Worm (Caenorhabditis elegans) whole organism, late embryonic: ENCODE measurements around the gene kmo-1.

Source experiments
- C08G9.2 ChIP-seq: sonication (generic microtip); optimal IDR thresholded peaks from 2 replicates; lab custom pipeline; 2016; ENCODE audit warnings: mild to moderate bottlenecking, missing genetic modification characterization, moderate library complexity, missing compliant biosample characterization
- F13H6.1 ChIP-seq: sonication (generic microtip); optimal IDR thresholded peaks from 2 replicates; lab custom pipeline; 2016; ENCODE audit warnings: missing genetic modification characterization, missing compliant biosample characterization
- K02D7.2 ChIP-seq: sonication (generic microtip); optimal IDR thresholded peaks from 2 replicates; lab custom pipeline; 2017; ENCODE audit warnings: mild to moderate bottlenecking, missing genetic modification characterization, missing compliant biosample characterization
- K09A11.1 ChIP-seq: sonication (generic microtip); optimal IDR thresholded peaks from 2 replicates; lab custom pipeline; 2017; ENCODE audit warnings: antibody characterized with exemption, mild to moderate bottlenecking, missing genetic modification characterization, missing compliant biosample characterization; ENCODE audit not compliant: insufficient read depth
- Y22D7AL.16 ChIP-seq: sonication (generic microtip); optimal IDR thresholded peaks from 2 replicates; lab custom pipeline; 2016; ENCODE audit warnings: missing genetic modification characterization, missing compliant biosample characterization
- ceh-14 ChIP-seq: sonication (generic microtip); optimal IDR thresholded peaks from 2 replicates; lab custom pipeline; 2016; ENCODE audit warnings: missing genotype, missing genetic modification characterization, missing compliant biosample characterization
- ceh-24 ChIP-seq: sonication (generic microtip); optimal IDR thresholded peaks from 2 replicates; lab custom pipeline; 2016; ENCODE audit warnings: mild to moderate bottlenecking, missing genetic modification characterization, missing compliant biosample characterization
- ceh-31 ChIP-seq: sonication (generic microtip); optimal IDR thresholded peaks from 2 replicates; lab custom pipeline; 2016; ENCODE audit warnings: missing genetic modification characterization, missing compliant biosample characterization
- ceh-45 ChIP-seq: fragments of 200-800 bp; sonication (Bioruptor generic); IDR thresholded peaks from 2 replicates; pipeline ENCODE4 v1.3.6; 2022; ENCODE audit warnings: missing genetic modification reagents, missing genetic modification characterization, missing compliant biosample characterization
- ceh-48 ChIP-seq: sonication (generic microtip); optimal IDR thresholded peaks from 2 replicates; lab custom pipeline; 2016; ENCODE audit warnings: missing genetic modification characterization, inconsistent platforms, missing compliant biosample characterization
- ceh-6 ChIP-seq: fragments of 200-800 bp; sonication (Bioruptor generic); optimal IDR thresholded peaks from 2 replicates; lab custom pipeline; 2018; ENCODE audit warnings: mild to moderate bottlenecking, missing genetic modification characterization, missing compliant biosample characterization
- ceh-9 ChIP-seq: sonication (generic microtip); optimal IDR thresholded peaks from 2 replicates; lab custom pipeline; 2016; ENCODE audit warnings: mild to moderate bottlenecking, missing genetic modification characterization, inconsistent platforms, missing compliant biosample characterization
- che-1 ChIP-seq: sonication (generic microtip); optimal IDR thresholded peaks from 2 replicates; lab custom pipeline; 2016; ENCODE audit warnings: mild to moderate bottlenecking, missing genetic modification characterization, missing compliant biosample characterization
- dmd-4 ChIP-seq: sonication (generic microtip); optimal IDR thresholded peaks from 2 replicates; lab custom pipeline; 2016; ENCODE audit warnings: borderline replicate concordance, missing genetic modification characterization, missing compliant biosample characterization
- dve-1 ChIP-seq: sonication (generic microtip); optimal IDR thresholded peaks from 2 replicates; lab custom pipeline; 2017; ENCODE audit warnings: antibody characterized with exemption, mild to moderate bottlenecking, missing genetic modification characterization, missing compliant biosample characterization
- elt-2 ChIP-seq: sonication (generic microtip); optimal IDR thresholded peaks from 2 replicates; lab custom pipeline; 2016; ENCODE audit warnings: missing genetic modification reagents, missing genetic modification characterization, missing compliant biosample characterization
- eyg-1 ChIP-seq: sonication (generic microtip); optimal IDR thresholded peaks from 2 replicates; lab custom pipeline; 2016; ENCODE audit warnings: missing genotype, missing genetic modification characterization, missing compliant biosample characterization
- fax-1 ChIP-seq: sonication (generic microtip); optimal IDR thresholded peaks from 2 replicates; lab custom pipeline; 2016; ENCODE audit warnings: missing genotype, missing genetic modification characterization, missing compliant biosample characterization
- lin-11 ChIP-seq: fragments of 200-800 bp; sonication (Bioruptor generic); optimal IDR thresholded peaks from 2 replicates; lab custom pipeline; 2018; ENCODE audit warnings: mild to moderate bottlenecking, missing genetic modification characterization, missing compliant biosample characterization
- madf-2 ChIP-seq: sonication (generic microtip); optimal IDR thresholded peaks from 2 replicates; lab custom pipeline; 2017; ENCODE audit warnings: missing genetic modification characterization, missing compliant biosample characterization
- mec-3 ChIP-seq: sonication (generic microtip); optimal IDR thresholded peaks from 2 replicates; lab custom pipeline; 2016; ENCODE audit warnings: borderline replicate concordance, missing genetic modification characterization, missing compliant biosample characterization
- nfya-1 ChIP-seq: sonication (generic microtip); optimal IDR thresholded peaks from 2 replicates; lab custom pipeline; 2017; ENCODE audit warnings: missing genetic modification characterization, mild to moderate bottlenecking, missing compliant biosample characterization, antibody characterized with exemption, moderate library complexity
- nhr-11 ChIP-seq: fragments of 150-350 bp; optimal IDR thresholded peaks from 2 replicates; lab custom pipeline; 2014; ENCODE audit warnings: missing biosample characterization, missing genetic modification characterization
- nhr-232 ChIP-seq: sonication (generic microtip); optimal IDR thresholded peaks from 2 replicates; lab custom pipeline; 2016; ENCODE audit warnings: missing genetic modification characterization, missing compliant biosample characterization
- npax-4 ChIP-seq: sonication (generic microtip); optimal IDR thresholded peaks from 2 replicates; lab custom pipeline; 2016; ENCODE audit warnings: missing genetic modification characterization, missing compliant biosample characterization
- odd-2 ChIP-seq: sonication (generic microtip); optimal IDR thresholded peaks from 2 replicates; lab custom pipeline; 2017; ENCODE audit warnings: antibody characterized with exemption, mild to moderate bottlenecking, missing genetic modification characterization, missing compliant biosample characterization
- pat-9 ChIP-seq: fragments of 200-800 bp; sonication (Bioruptor generic); optimal IDR thresholded peaks from 2 replicates; lab custom pipeline; 2018; ENCODE audit warnings: mild to moderate bottlenecking, missing genetic modification characterization, moderate library complexity, missing compliant biosample characterization
- pax-1 ChIP-seq: fragments of 150-350 bp; optimal IDR thresholded peaks from 2 replicates; lab custom pipeline; 2014; ENCODE audit warnings: missing biosample characterization, missing genetic modification characterization
- pha-2 ChIP-seq: sonication (generic microtip); optimal IDR thresholded peaks from 2 replicates; lab custom pipeline; 2017; ENCODE audit warnings: mild to moderate bottlenecking, missing genetic modification characterization, missing compliant biosample characterization
- pros-1 ChIP-seq: fragments of 150-350 bp; optimal IDR thresholded peaks from 2 replicates; lab custom pipeline; 2014; ENCODE audit warnings: missing biosample characterization, missing genetic modification reagents, missing genetic modification characterization
- rnt-1 ChIP-seq: sonication (generic microtip); optimal IDR thresholded peaks from 2 replicates; lab custom pipeline; 2016; ENCODE audit warnings: missing genetic modification characterization, missing compliant biosample characterization
- sox-2 ChIP-seq: fragments of 200-800 bp; sonication (Bioruptor generic); IDR thresholded peaks from 2 replicates; pipeline ENCODE4 v1.3.6; 2022; ENCODE audit warnings: missing genetic modification reagents, missing genetic modification characterization, missing compliant biosample characterization
- syd-9 ChIP-seq: sonication (generic microtip); optimal IDR thresholded peaks from 2 replicates; lab custom pipeline; 2016; ENCODE audit warnings: mild to moderate bottlenecking, missing genetic modification characterization, moderate library complexity, missing compliant biosample characterization
- tbx-2 ChIP-seq: sonication (generic microtip); optimal IDR thresholded peaks from 2 replicates; lab custom pipeline; 2016; ENCODE audit warnings: missing genetic modification characterization, missing compliant biosample characterization
- tbx-7 ChIP-seq: sonication (generic microtip); optimal IDR thresholded peaks from 2 replicates; lab custom pipeline; 2016; ENCODE audit warnings: missing genotype, missing genetic modification characterization, missing compliant biosample characterization
- ttx-3 ChIP-seq: sonication (generic microtip); optimal IDR thresholded peaks from 2 replicates; lab custom pipeline; 2016; ENCODE audit warnings: missing genetic modification reagents, missing genetic modification characterization, missing compliant biosample characterization
- unc-42 ChIP-seq: sonication (generic microtip); optimal IDR thresholded peaks from 2 replicates; lab custom pipeline; 2016; ENCODE audit warnings: missing genotype, missing genetic modification characterization, missing compliant biosample characterization
- unc-55 ChIP-seq: sonication (generic microtip); optimal IDR thresholded peaks from 2 replicates; lab custom pipeline; 2017; ENCODE audit warnings: missing biosample characterization, missing genetic modification reagents, missing genetic modification characterization

kmo-1 gene

DNA sequence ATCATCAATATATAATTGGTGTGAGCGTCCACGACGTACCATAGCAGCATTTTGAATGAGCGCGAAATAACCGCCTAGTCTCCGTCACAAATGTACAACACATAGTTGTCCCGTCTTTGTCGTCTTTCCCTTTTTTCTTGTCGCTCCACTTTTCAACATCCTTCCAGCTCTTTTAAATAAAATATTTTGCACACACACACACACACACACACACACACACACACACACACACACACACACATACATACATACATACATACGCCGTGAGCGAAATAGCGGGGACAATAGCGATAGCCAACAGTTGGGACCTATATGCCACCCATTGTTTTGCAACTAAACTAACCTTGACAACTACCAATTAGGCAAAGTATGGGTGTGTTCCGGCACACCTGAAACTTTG lies 32.0 kb downstream of the kmo-1 start:
- TF ChIP-seq eyg-1 (tag; lab: Kevin White, UChicago) (no peak), sox-2 (GFP tag; lab: Robert Waterston, UW) (peak; percentile 4; the same call in 1 of the 2 replicates)

DNA sequence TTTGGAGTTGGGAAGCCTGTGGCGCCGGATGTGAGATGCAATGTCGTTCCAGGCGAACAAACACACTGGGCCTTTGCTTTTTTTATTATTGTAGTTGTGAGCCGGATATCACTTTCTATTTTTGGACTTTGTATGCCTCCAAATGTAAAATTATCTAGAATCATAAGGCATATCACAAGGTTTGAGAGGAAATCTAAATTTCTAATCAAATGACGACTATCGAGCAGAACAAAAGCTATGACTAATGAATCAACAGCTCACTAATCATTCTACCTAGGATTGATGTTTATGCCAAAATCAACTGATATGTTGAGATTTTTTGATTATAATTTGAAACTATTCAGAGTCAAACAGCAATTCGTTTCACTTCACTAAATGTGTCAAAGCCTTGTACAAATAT lies 32.4 kb downstream of the kmo-1 start:
- TF ChIP-seq ceh-6 (GFP tag; lab: Kevin White, UChicago) (no peak), elt-2 (no peak), lin-11 (tag; lab: Kevin White, UChicago) (no peak), madf-2 (no peak), ceh-45 (GFP tag; lab: Robert Waterston, UW) (no peak), pat-9 (tag; lab: Kevin White, UChicago) (no peak)

DNA sequence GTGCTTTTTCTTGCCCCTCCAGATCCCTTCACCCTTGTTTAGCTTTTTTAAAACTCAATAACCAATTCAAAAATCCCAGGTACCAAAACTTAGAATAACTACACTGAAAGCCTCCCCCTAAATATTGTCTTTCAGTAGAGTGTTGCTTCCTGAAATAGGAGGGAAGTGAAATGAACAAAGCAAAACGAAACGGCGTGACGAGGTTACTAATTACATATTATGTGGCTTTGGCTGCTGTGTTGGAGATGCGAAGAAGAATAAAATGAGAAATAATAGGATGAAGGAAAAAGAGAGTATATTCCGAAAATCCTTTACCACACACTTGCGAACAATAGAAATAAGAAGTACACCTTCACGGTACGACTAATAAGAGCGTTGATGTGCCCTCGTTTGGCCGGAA lies 34.2 kb downstream of the kmo-1 start:
- TF ChIP-seq ceh-24 (no peak), pha-2 (tag; lab: Kevin White, UChicago) (no peak), ttx-3 (tag; lab: Kevin White, UChicago) (no peak), Y22D7AL.16 (tag; lab: Kevin White, UChicago) (no peak), ceh-9 (tag; lab: Kevin White, UChicago) (no peak), mec-3 (tag; lab: Kevin White, UChicago) (no peak), C08G9.2 (tag; lab: Kevin White, UChicago) (no peak), tbx-7 (tag; lab: Kevin White, UChicago) (no peak), syd-9 (tag; lab: Kevin White, UChicago) (no peak), sox-2 (GFP tag; lab: Robert Waterston, UW) (peak; percentile 18; the same call in 1 of the 2 replicates), che-1 (tag; lab: Kevin White, UChicago) (no peak), unc-55 (GFP tag; lab: Kevin White, UChicago) (no peak), ceh-31 (tag; lab: Kevin White, UChicago) (peak; percentile 20), unc-42 (tag; lab: Kevin White, UChicago) (peak; percentile 23), odd-2 (no peak), K02D7.2 (no peak), npax-4 (tag; lab: Kevin White, UChicago) (no peak), K09A11.1 (no peak)

DNA sequence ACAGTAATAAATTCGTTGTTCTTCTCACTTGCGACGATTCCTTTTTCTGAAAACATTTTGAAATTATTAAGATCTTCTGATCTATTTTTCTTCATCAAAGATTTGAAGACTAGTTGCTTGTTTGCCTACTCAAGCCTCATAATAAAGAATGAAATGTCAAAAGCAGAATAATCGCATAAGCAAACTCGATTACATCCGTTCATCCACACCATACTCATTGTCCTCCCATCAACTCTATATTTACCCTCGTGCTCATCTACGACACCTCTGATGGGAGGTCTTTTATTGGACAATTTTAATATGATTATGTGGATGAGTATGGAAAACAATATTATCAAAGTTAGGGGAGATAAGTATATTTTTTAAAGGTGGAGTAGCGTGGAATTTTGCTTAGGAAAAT lies 36.5 kb downstream of the kmo-1 start:
- no peak for TF ChIP-seq syd-9 (tag; lab: Kevin White, UChicago)
- peak; percentile 62 for TF ChIP-seq unc-42 (tag; lab: Kevin White, UChicago)

DNA sequence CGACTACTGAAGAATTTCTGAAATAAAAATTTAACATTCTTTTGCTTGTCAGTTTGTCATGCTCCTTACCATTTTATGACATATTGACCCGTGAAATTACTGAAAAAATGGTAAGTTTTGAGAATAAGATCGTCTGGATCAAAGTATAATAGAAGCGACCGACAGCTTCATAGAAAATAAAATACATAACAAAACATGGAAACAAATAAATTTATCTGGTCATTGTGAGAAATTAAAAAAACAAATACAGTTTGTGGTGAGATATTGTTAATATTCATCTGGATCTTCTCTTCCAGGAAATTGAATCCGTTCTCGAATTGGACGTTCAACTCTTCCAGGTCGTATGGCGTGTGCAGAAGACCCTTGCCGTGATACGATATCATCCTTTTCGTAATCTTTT lies 38.3 kb downstream of the kmo-1 start, which contains the start of gene pkc-1:
Gene pkc-1 (minus strand): TSS at position 101 of the 400 bp plus-strand sequence.
- TF ChIP-seq pax-1 (tag; lab: Kevin White, UChicago) (no peak), ceh-48 (no peak), nhr-232 (tag; lab: Kevin White, UChicago) (no peak), tbx-7 (tag; lab: Kevin White, UChicago) (no peak), pros-1 (tag; lab: Kevin White, UChicago) (no peak), F13H6.1 (tag; lab: Kevin White, UChicago) (no peak), ceh-14 (no peak), nfya-1 (no peak), nhr-11 (tag; lab: Kevin White, UChicago) (no peak), dve-1 (tag; lab: Kevin White, UChicago) (no peak), odd-2 (no peak), pha-2 (tag; lab: Kevin White, UChicago) (no peak), ceh-31 (tag; lab: Kevin White, UChicago) (no peak), rnt-1 (tag; lab: Kevin White, UChicago) (no peak), dmd-4 (tag; lab: Kevin White, UChicago) (no peak), fax-1 (tag; lab: Kevin White, UChicago) (no peak), tbx-2 (tag; lab: Kevin White, UChicago) (no peak)
- TF ChIP-seq, all 69 proteins: peak for 0
